Fruit fly (Drosophila melanogaster): ENCODE results near the gene CG34150.
A peak's percentile ranks its signal among the peaks of the same experiment; 100 is the strongest.

CG34150 gene

dm6 chr3R:24777101-24777500, 37.0 kb upstream of the CG34150 start (continued):
- no peak for TF ChIP-seq cyc (GFP tag; optimal IDR thresholded peaks at IDR 0.05)
- TF ChIP-seq CG1621 (tag; optimal IDR thresholded peaks at IDR 0.05) = no peak
- TF ChIP-seq Eip75B (GFP tag; optimal IDR thresholded peaks at IDR 0.05) = no peak
- no peak for TF ChIP-seq vri (GFP tag; optimal IDR thresholded peaks at IDR 0.05)
- no peak for TF ChIP-seq Hr39 (GFP tag; optimal IDR thresholded peaks at IDR 0.05)
- no peak for TF ChIP-seq topi (GFP tag; optimal IDR thresholded peaks at IDR 0.05)
- peak; percentile 12 for TF ChIP-seq achi (GFP tag; optimal IDR thresholded peaks at IDR 0.05)
- TF ChIP-seq CG4318 (GFP tag; optimal IDR thresholded peaks at IDR 0.05) = peak; percentile 70
- TF ChIP-seq CG32006 (GFP tag; optimal IDR thresholded peaks at IDR 0.05) = peak; percentile 84
- peak; percentile 89 for TF ChIP-seq Hr4 (GFP tag; optimal IDR thresholded peaks at IDR 0.05)
- TF ChIP-seq Ets96B (tag; optimal IDR thresholded peaks at IDR 0.05) = no peak
- no peak for TF ChIP-seq Sox15 (GFP tag; optimal IDR thresholded peaks at IDR 0.05)
- no peak for TF ChIP-seq CG9139 (GFP tag; optimal IDR thresholded peaks at IDR 0.05)
- TF ChIP-seq CG6808 (GFP tag; optimal IDR thresholded peaks at IDR 0.05) = no peak
- no peak for TF ChIP-seq dsx (GFP tag; optimal IDR thresholded peaks at IDR 0.05; ENCODE audit: poor library complexity, severe bottlenecking)
- no peak for TF ChIP-seq fkh (GFP tag; optimal IDR thresholded peaks at IDR 0.05)

DNA sequence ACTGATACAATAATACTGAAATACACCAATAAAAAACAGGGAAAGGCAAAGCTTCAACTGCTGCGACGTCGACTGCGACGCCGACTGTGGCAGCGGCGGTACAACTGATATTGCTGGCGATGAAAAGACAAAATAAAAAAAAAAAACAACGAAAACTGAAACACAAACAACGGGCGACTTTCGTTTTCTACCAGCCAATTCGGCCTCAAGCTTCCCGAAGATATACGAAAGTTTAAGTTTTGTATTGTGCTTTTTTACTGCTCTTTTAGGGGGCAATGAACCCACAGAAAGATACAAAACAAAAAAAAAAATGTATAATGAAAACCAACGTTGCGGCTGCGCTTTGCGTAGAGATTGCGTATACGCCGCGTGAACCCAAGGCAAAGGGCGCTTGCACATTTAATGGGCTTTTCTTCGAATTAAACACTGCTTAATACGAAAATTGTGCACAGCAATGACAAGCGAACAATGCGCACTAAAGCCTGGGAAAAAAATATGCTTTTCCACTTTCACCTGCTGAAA, 35.8 kb upstream of the CG34150 start:
- peak; percentile 7; the same call in 1 of the 3 replicates for TF ChIP-seq eg (GFP tag; IDR thresholded peaks at IDR 0.05)
- no peak for TF ChIP-seq Blimp-1 (GFP tag; optimal IDR thresholded peaks at IDR 0.05)
- peak; percentile 67 for TF ChIP-seq svp (GFP tag)
- TF ChIP-seq CG31627 (GFP tag; optimal IDR thresholded peaks at IDR 0.05) = no peak
- peak; percentile 35 for TF ChIP-seq Eip78C (GFP tag)

- TF ChIP-seq Eip78C (GFP tag) = peak; percentile 91
- TF ChIP-seq salr (GFP tag; optimal IDR thresholded peaks at IDR 0.05) = peak in 1 of 2 experiments; percentile 71
- TF ChIP-seq fkh (GFP tag; optimal IDR thresholded peaks at IDR 0.05) = no peak
- peak; percentile 77 for TF ChIP-seq Met (GFP tag; optimal IDR thresholded peaks at IDR 0.05)
- peak; percentile 59 for TF ChIP-seq Sox14 (GFP tag; optimal IDR thresholded peaks at IDR 0.05)
- TF ChIP-seq Sox15 (GFP tag; optimal IDR thresholded peaks at IDR 0.05) = peak; percentile 52
- TF ChIP-seq CG31627 (GFP tag; optimal IDR thresholded peaks at IDR 0.05) = peak; percentile 65
- TF ChIP-seq fd59A (GFP tag; optimal IDR thresholded peaks at IDR 0.05) = peak; percentile 14
- no peak for TF ChIP-seq Eip93F (GFP tag; optimal IDR thresholded peaks at IDR 0.05)
- peak; percentile 39 for TF ChIP-seq CG11762 (GFP tag; optimal IDR thresholded peaks at IDR 0.05; ENCODE audit: insufficient read depth)
- peak; percentile 45 for TF ChIP-seq Ets21C (GFP tag; optimal IDR thresholded peaks at IDR 0.05)
- TF ChIP-seq ss (GFP tag; optimal IDR thresholded peaks at IDR 0.05) = peak in 1 of 2 experiments; percentile 29
- TF ChIP-seq net (GFP tag; optimal IDR thresholded peaks at IDR 0.05) = peak; percentile 39
- TF ChIP-seq CG11294 (GFP tag; IDR thresholded peaks at IDR 0.05) = no peak
- no peak for TF ChIP-seq CG6854 (GFP tag; optimal IDR thresholded peaks at IDR 0.05)
- TF ChIP-seq dac (GFP tag; optimal IDR thresholded peaks at IDR 0.05) = peak; percentile 4
- peak; percentile 16 for TF ChIP-seq CG32006 (GFP tag; optimal IDR thresholded peaks at IDR 0.05)
- TF ChIP-seq spab (GFP tag; optimal IDR thresholded peaks at IDR 0.05) = no peak
- no peak for TF ChIP-seq CG4318 (GFP tag; optimal IDR thresholded peaks at IDR 0.05)
- peak; percentile 73 for TF ChIP-seq OdsH (GFP tag; optimal IDR thresholded peaks at IDR 0.05)
- peak; percentile 61 for TF ChIP-seq CG10669 (GFP tag; optimal IDR thresholded peaks at IDR 0.05)
- peak; percentile 69 for TF ChIP-seq topi (GFP tag; optimal IDR thresholded peaks at IDR 0.05)
- TF ChIP-seq CG16779 (tag; optimal IDR thresholded peaks at IDR 0.05) = no peak
- peak; percentile 78 for TF ChIP-seq esn (GFP tag; optimal IDR thresholded peaks at IDR 0.05)
- TF ChIP-seq cyc (GFP tag; optimal IDR thresholded peaks at IDR 0.05) = peak; percentile 66
- TF ChIP-seq CG3919 (GFP tag; optimal IDR thresholded peaks at IDR 0.05) = peak; percentile 78
- peak; percentile 23 for TF ChIP-seq CG8632 (GFP tag; optimal IDR thresholded peaks at IDR 0.05)
- TF ChIP-seq CG1621 (tag; optimal IDR thresholded peaks at IDR 0.05) = peak; percentile 55
- TF ChIP-seq pdm3 (GFP tag; optimal IDR thresholded peaks at IDR 0.05) = peak; percentile 64
- peak; percentile 80 for TF ChIP-seq svp (GFP tag)
- no peak for TF ChIP-seq CG15336 (GFP tag; IDR thresholded peaks at IDR 0.05)
- peak; percentile 15 for TF ChIP-seq CG6808 (GFP tag; optimal IDR thresholded peaks at IDR 0.05)
- peak; percentile 58 for TF ChIP-seq acj6 (GFP tag; optimal IDR thresholded peaks at IDR 0.05)
- peak; percentile 75 for TF ChIP-seq eg (GFP tag; IDR thresholded peaks at IDR 0.05)
- no peak for TF ChIP-seq dsx (GFP tag; optimal IDR thresholded peaks at IDR 0.05; ENCODE audit: poor library complexity, severe bottlenecking)
- TF ChIP-seq Ets96B (tag; optimal IDR thresholded peaks at IDR 0.05) = no peak
- no peak for TF ChIP-seq CG3032 (tag; optimal IDR thresholded peaks at IDR 0.05)
- TF ChIP-seq CG11902 (GFP tag; optimal IDR thresholded peaks at IDR 0.05) = peak; percentile 54
Observed at dm6 chr3R:24787042-24787565, 27.0 kb upstream of the CG34150 start, which contains the start of gene CG5805. Gene CG5805, minus strand, starts transcription at chr3R:24787421.
